Worm (Caenorhabditis elegans): ENCODE measurements around the gene lgc-43.

ce11 chrIV:10543361-10543760 is 35.1 kb upstream of the lgc-43 start:
- TF ChIP-seq tra-4 (tag; optimal IDR thresholded peaks at IDR 0.05) (no peak), flt-1 (GFP tag; IDR thresholded peaks at IDR 0.05) (no peak), ama-1 (optimal IDR thresholded peaks at IDR 0.05) (no peak), tbx-37 (GFP tag; conservative IDR thresholded peaks at IDR 0.05) (no peak), B0310.2 (tag; optimal IDR thresholded peaks at IDR 0.05) (no peak), hmg-4 (GFP tag; optimal IDR thresholded peaks at IDR 0.05) (no peak), ceh-13 (GFP tag; optimal IDR thresholded peaks at IDR 0.05) (no peak), scrt-1 (GFP tag; IDR thresholded peaks at IDR 0.05) (no peak)

Measured in whole organism, early embryonic.